Worm (Caenorhabditis elegans) whole organism, L2 larva: ENCODE measurements around the gene ttbk-8.1.
A peak's percentile ranks its signal among the peaks of the same experiment; 100 is the strongest.

Source experiments
- C34F6.9 ChIP-seq: fragments of 150-350 bp; optimal IDR thresholded peaks from 2 replicates; lab custom pipeline; 2014; ENCODE audit warnings: missing biosample characterization, missing genetic modification characterization
- F13H6.1 ChIP-seq: sonication (generic microtip); optimal IDR thresholded peaks from 2 replicates; lab custom pipeline; 2016; ENCODE audit warnings: missing genetic modification characterization, missing compliant biosample characterization
- R02D3.7 ChIP-seq: fragments of 150-350 bp; optimal IDR thresholded peaks from 2 replicates; lab custom pipeline; 2014; ENCODE audit warnings: missing biosample characterization, missing genetic modification characterization
- ZK546.5 ChIP-seq: sonication (generic microtip); optimal IDR thresholded peaks from 2 replicates; lab custom pipeline; 2017; ENCODE audit warnings: missing biosample characterization, missing genetic modification characterization
- aly-2 ChIP-seq: fragments of 150-350 bp; optimal IDR thresholded peaks from 2 replicates; lab custom pipeline; 2014; ENCODE audit warnings: missing biosample characterization, missing genetic modification characterization
- blmp-1 ChIP-seq: sonication (generic microtip); optimal IDR thresholded peaks from 2 replicates; lab custom pipeline; 2017; ENCODE audit warnings: missing genetic modification characterization, mild to moderate bottlenecking, missing compliant biosample characterization, antibody characterized with exemption, moderate library complexity; ENCODE audit not compliant: insufficient read depth
- ceh-82 ChIP-seq: fragments of 150-350 bp; optimal IDR thresholded peaks from 2 replicates; lab custom pipeline; 2014; ENCODE audit warnings: missing biosample characterization, missing genetic modification characterization
- crh-2 ChIP-seq: sonication (generic microtip); optimal IDR thresholded peaks from 2 replicates; lab custom pipeline; 2017; ENCODE audit warnings: missing biosample characterization, missing genetic modification characterization
- dmd-4 ChIP-seq: sonication (generic microtip); optimal IDR thresholded peaks from 2 replicates; lab custom pipeline; 2017; ENCODE audit warnings: missing biosample characterization, missing genetic modification characterization
- egl-27 ChIP-seq: sonication (generic microtip); optimal IDR thresholded peaks from 3 replicates; lab custom pipeline; 2017; ENCODE audit warnings: missing biosample characterization, missing genetic modification reagents, missing genetic modification characterization
- elt-1 ChIP-seq: fragments of 150-350 bp; optimal IDR thresholded peaks from 2 replicates; lab custom pipeline; 2014; ENCODE audit warnings: missing biosample characterization, missing genetic modification characterization
- elt-3 ChIP-seq: sonication (generic microtip); optimal IDR thresholded peaks from 2 replicates; lab custom pipeline; 2017; ENCODE audit warnings: missing biosample characterization, missing genetic modification characterization
- fos-1 ChIP-seq: fragments of 150-350 bp; optimal IDR thresholded peaks from 2 replicates; lab custom pipeline; 2014; ENCODE audit warnings: missing biosample characterization, missing genetic modification characterization
- gmeb-1 ChIP-seq: fragments of 150-350 bp; optimal IDR thresholded peaks from 2 replicates; lab custom pipeline; 2014; ENCODE audit warnings: missing biosample characterization, missing genetic modification characterization
- lin-11 ChIP-seq: fragments of 150-350 bp; sonication (generic microtip); optimal IDR thresholded peaks from 2 replicates; lab custom pipeline; 2014; ENCODE audit warnings: missing biosample characterization, missing genetic modification characterization, inconsistent platforms, mixed read lengths
- lin-39 ChIP-seq: fragments of 150-350 bp; optimal IDR thresholded peaks from 2 replicates; lab custom pipeline; 2014; ENCODE audit warnings: missing biosample characterization, missing genetic modification reagents, missing genetic modification characterization
- mab-5 ChIP-seq: fragments of 150-350 bp; optimal IDR thresholded peaks from 2 replicates; lab custom pipeline; 2014; ENCODE audit warnings: missing biosample characterization, missing genetic modification characterization
- mbf-1 ChIP-seq: sonication (generic microtip); optimal IDR thresholded peaks from 2 replicates; lab custom pipeline; 2017; ENCODE audit warnings: missing biosample characterization, missing genetic modification characterization
- nhr-10 ChIP-seq: sonication (generic microtip); optimal IDR thresholded peaks from 2 replicates; lab custom pipeline; 2017; ENCODE audit warnings: missing biosample characterization, missing genetic modification characterization
- nhr-11 ChIP-seq: fragments of 150-350 bp; optimal IDR thresholded peaks from 2 replicates; lab custom pipeline; 2014; ENCODE audit warnings: missing biosample characterization, missing genetic modification characterization
- nhr-129 ChIP-seq: fragments of 150-350 bp; optimal IDR thresholded peaks from 2 replicates; lab custom pipeline; 2014; ENCODE audit warnings: missing biosample characterization, missing genetic modification characterization
- nhr-237 ChIP-seq: fragments of 150-350 bp; optimal IDR thresholded peaks from 2 replicates; lab custom pipeline; 2014; ENCODE audit warnings: missing biosample characterization, missing genetic modification characterization
- nhr-25 ChIP-seq: fragments of 150-350 bp; sonication (generic microtip); optimal IDR thresholded peaks from 3 replicates; lab custom pipeline; 2014; ENCODE audit warnings: missing biosample characterization, missing genetic modification characterization
- nhr-77 ChIP-seq: fragments of 150-350 bp; optimal IDR thresholded peaks from 2 replicates; lab custom pipeline; 2014; ENCODE audit warnings: missing biosample characterization, missing genetic modification characterization
- peb-1 ChIP-seq: fragments of 150-350 bp; optimal IDR thresholded peaks from 2 replicates; lab custom pipeline; 2014; ENCODE audit warnings: missing biosample characterization, missing genetic modification characterization
- sem-4 ChIP-seq: fragments of 150-350 bp; optimal IDR thresholded peaks from 2 replicates; lab custom pipeline; 2014; ENCODE audit warnings: missing biosample characterization, missing genetic modification reagents, missing genetic modification characterization
- skn-1 ChIP-seq: sonication (generic microtip); optimal IDR thresholded peaks from 2 replicates; lab custom pipeline; 2017; ENCODE audit warnings: missing biosample characterization, missing genetic modification characterization
- sma-9 ChIP-seq, 2 experiments: fragments of 150-350 bp in 1 of 2; sonication (generic microtip) in 1 of 2; optimal IDR thresholded peaks; 2 replicates each; lab custom pipeline; 2014 to 2016; ENCODE audit warnings: missing genetic modification characterization in 2 of 2, mild to moderate bottlenecking in 1 of 2, missing biosample characterization in 1 of 2, missing compliant biosample characterization in 1 of 2, missing genetic modification reagents in 1 of 2, moderate library complexity in 1 of 2
- unc-39 ChIP-seq: fragments of 150-350 bp; optimal IDR thresholded peaks from 2 replicates; lab custom pipeline; 2014; ENCODE audit warnings: missing biosample characterization, missing genetic modification characterization
- unc-55 ChIP-seq: fragments of 150-350 bp; sonication (generic microtip); optimal IDR thresholded peaks from 3 replicates; lab custom pipeline; 2014; ENCODE audit warnings: missing biosample characterization, missing genetic modification reagents, missing genetic modification characterization
- unc-62 ChIP-seq: fragments of 150-350 bp; optimal IDR thresholded peaks from 2 replicates; lab custom pipeline; 2014; ENCODE audit warnings: missing biosample characterization, missing genetic modification reagents, missing genetic modification characterization
- zag-1 ChIP-seq: fragments of 150-350 bp; optimal IDR thresholded peaks from 2 replicates; lab custom pipeline; 2014; ENCODE audit warnings: missing biosample characterization, missing genetic modification characterization
- ztf-1 ChIP-seq: fragments of 200-800 bp; sonication (Bioruptor generic); conservative IDR thresholded peaks from 2 replicates; pipeline ENCODE4 v1.3.6; 2022; ENCODE audit warnings: missing genetic modification characterization, missing compliant biosample characterization
- ztf-11 ChIP-seq: sonication (generic microtip); optimal IDR thresholded peaks from 2 replicates; lab custom pipeline; 2017; ENCODE audit warnings: missing biosample characterization, missing genetic modification characterization

ttbk-8.1 gene

ce11 chrIV:13492271-13492670 lies 20.2 kb downstream of the ttbk-8.1 start, which contains the start of gene Y45F10A.7:
TSS of gene Y45F10A.7 (plus strand) at chrIV:13492571.
- TF ChIP-seq elt-1 (no peak), fos-1 (tag; lab: Kevin White, UChicago) (no peak), R02D3.7 (tag; lab: Kevin White, UChicago) (no peak), C34F6.9 (tag; lab: Kevin White, UChicago) (no peak), nhr-10 (tag; lab: Kevin White, UChicago) (no peak), gmeb-1 (no peak), peb-1 (tag; lab: Kevin White, UChicago) (no peak), ZK546.5 (tag; lab: Kevin White, UChicago) (no peak), mab-5 (tag; lab: Kevin White, UChicago) (no peak), nhr-77 (no peak), sma-9 (GFP tag; optimal IDR thresholded peaks at IDR 0.05; lab: Kevin White, UChicago) (no peak), sma-9 (tag; optimal IDR thresholded peaks at IDR 0.05; lab: Kevin White, UChicago) (no peak), elt-3 (tag; lab: Kevin White, UChicago) (no peak), crh-2 (no peak), lin-39 (tag; lab: Kevin White, UChicago) (no peak), zag-1 (tag; lab: Kevin White, UChicago) (no peak), unc-39 (tag; lab: Kevin White, UChicago) (no peak), F13H6.1 (tag; lab: Kevin White, UChicago) (no peak), ztf-1 (GFP tag; lab: Robert Waterston, UW) (no peak), ceh-82 (tag; lab: Kevin White, UChicago) (no peak), lin-11 (tag; lab: Kevin White, UChicago) (no peak)

DNA sequence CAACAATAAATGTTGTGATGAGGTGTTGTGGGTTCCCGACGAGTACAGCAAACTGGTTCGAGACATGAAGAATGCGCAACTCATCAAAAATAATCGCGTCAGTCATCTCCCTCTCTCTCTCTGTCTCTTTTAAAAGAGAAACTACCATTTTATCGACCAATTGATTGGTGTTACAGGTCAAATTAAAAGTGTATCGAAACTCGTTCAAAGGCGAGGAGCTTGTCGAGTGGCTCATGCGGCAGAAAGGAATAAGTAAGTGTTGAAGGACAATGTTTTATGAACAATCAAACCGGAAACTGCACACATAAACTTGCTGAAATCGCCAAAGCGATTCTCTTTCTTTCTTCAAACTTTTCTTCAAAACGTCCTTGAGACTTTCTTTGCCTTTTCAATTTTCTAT lies 21.6 kb downstream of the ttbk-8.1 start:
- no peak for TF ChIP-seq nhr-11 (tag; lab: Kevin White, UChicago)
- no peak for TF ChIP-seq ztf-11 (tag; lab: Kevin White, UChicago)
- no peak for TF ChIP-seq lin-39 (tag; lab: Kevin White, UChicago)
- TF ChIP-seq nhr-129: peak; percentile 34

ce11 chrIV:13502806-13503363 lies 30.8 kb downstream of the ttbk-8.1 start, which contains the start of gene tbc-9:
TSS of gene tbc-9 (minus strand) at chrIV:13502856.
- TF ChIP-seq nhr-129 (peak; percentile 42), unc-55 (GFP tag; lab: Kevin White, UChicago) (peak; percentile 18), mbf-1 (tag; lab: Kevin White, UChicago) (no peak), sma-9 (GFP tag; optimal IDR thresholded peaks at IDR 0.05; lab: Kevin White, UChicago) (no peak), sma-9 (tag; optimal IDR thresholded peaks at IDR 0.05; lab: Kevin White, UChicago) (no peak), C34F6.9 (tag; lab: Kevin White, UChicago) (peak; percentile 19), nhr-25 (no peak), blmp-1 (no peak)

DNA sequence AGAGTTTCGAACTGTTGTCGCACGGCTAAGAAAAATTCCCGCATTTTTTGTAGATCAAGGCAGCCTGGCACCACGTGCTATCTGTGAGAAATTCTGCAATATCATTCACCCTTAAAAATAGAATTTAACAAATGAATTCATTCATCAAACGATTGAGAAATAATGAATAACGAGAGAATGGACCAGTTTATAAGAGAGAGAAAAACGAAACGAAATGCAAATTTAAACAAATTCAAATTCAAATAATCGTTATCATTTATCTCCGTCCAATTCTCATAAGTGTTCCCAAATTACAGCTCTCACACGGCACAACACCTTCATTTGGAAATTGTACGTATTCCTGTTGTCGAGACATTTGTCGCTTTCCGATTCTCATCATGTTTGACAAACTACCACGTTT lies 33.0 kb downstream of the ttbk-8.1 start, which contains the start of gene seld-1:
Gene seld-1 (plus strand): TSS at position 301 of the 400 bp plus-strand sequence.
- TF ChIP-seq skn-1 (tag; lab: Kevin White, UChicago) (no peak), R02D3.7 (tag; lab: Kevin White, UChicago) (no peak), unc-62 (GFP tag; lab: Kevin White, UChicago) (no peak), nhr-25 (no peak), unc-55 (GFP tag; lab: Kevin White, UChicago) (no peak), crh-2 (no peak), mab-5 (tag; lab: Kevin White, UChicago) (no peak), elt-1 (no peak), aly-2 (tag; lab: Kevin White, UChicago) (no peak), lin-11 (tag; lab: Kevin White, UChicago) (no peak), blmp-1 (no peak), dmd-4 (tag; lab: Kevin White, UChicago) (no peak), mbf-1 (tag; lab: Kevin White, UChicago) (no peak), sma-9 (GFP tag; optimal IDR thresholded peaks at IDR 0.05; lab: Kevin White, UChicago) (no peak), sma-9 (tag; optimal IDR thresholded peaks at IDR 0.05; lab: Kevin White, UChicago) (no peak), egl-27 (tag; lab: Kevin White, UChicago) (no peak), nhr-237 (tag; lab: Kevin White, UChicago) (no peak), sem-4 (no peak), nhr-77 (no peak)
